Fruit fly (Drosophila melanogaster) whole organism, prepupa: Measurements from ENCODE around the gene Grip.

Source experiments
- CG16779 ChIP-seq: fragments of 200-800 bp; sonication (Bioruptor generic); optimal IDR thresholded peaks from 3 replicates; lab custom pipeline; 2017; ENCODE audit warnings: missing biosample characterization, mild to moderate bottlenecking, missing genetic modification characterization
- CG3032 ChIP-seq: fragments of 200-800 bp; optimal IDR thresholded peaks from 2 replicates; lab custom pipeline; 2019; ENCODE audit warnings: missing biosample characterization, mild to moderate bottlenecking, missing genetic modification characterization, moderate library complexity
- CG34406 ChIP-seq: fragments of 200-800 bp; sonication (Bioruptor generic); optimal IDR thresholded peaks from 3 replicates; lab custom pipeline; 2016; ENCODE audit warnings: missing biosample characterization, missing genetic modification characterization
- CG6163 ChIP-seq: fragments of 200-800 bp; sonication (Bioruptor generic); IDR thresholded peaks from 3 replicates; pipeline ENCODE4 v1.3.6; 2022; ENCODE audit warnings: missing biosample characterization, missing genetic modification characterization
- CG6854 ChIP-seq: fragments of 200-800 bp; sonication (Bioruptor generic); optimal IDR thresholded peaks from 2 replicates; lab custom pipeline; 2017; ENCODE audit warnings: missing biosample characterization, mild to moderate bottlenecking, missing genetic modification characterization
- CG8632 ChIP-seq: fragments of 200-800 bp; sonication (Bioruptor generic); optimal IDR thresholded peaks from 3 replicates; lab custom pipeline; 2016; ENCODE audit warnings: missing biosample characterization, missing genetic modification characterization
- Eip78C ChIP-seq: fragments of 200-800 bp; sonication (Bioruptor generic); peaks from one replicate; lab custom pipeline; 2016; ENCODE audit warnings: missing biosample characterization, missing genetic modification characterization
- Gug ChIP-seq: fragments of 200-800 bp; sonication (Bioruptor generic); IDR thresholded peaks from 2 replicates; pipeline ENCODE4 v1.3.6; 2022; ENCODE audit warnings: missing biosample characterization, missing genetic modification characterization
- Sox102F ChIP-seq: fragments of 200-800 bp; sonication (Bioruptor generic); optimal IDR thresholded peaks from 2 replicates; lab custom pipeline; 2016; ENCODE audit warnings: missing biosample characterization, mild to moderate bottlenecking, missing genetic modification characterization
- Sox15 ChIP-seq: fragments of 200-800 bp; sonication (Bioruptor generic); optimal IDR thresholded peaks from 3 replicates; lab custom pipeline; 2016; ENCODE audit warnings: missing biosample characterization, missing genetic modification characterization
- acj6 ChIP-seq: fragments of 200-800 bp; sonication (Bioruptor generic); optimal IDR thresholded peaks from 3 replicates; lab custom pipeline; 2016; ENCODE audit warnings: missing biosample characterization, missing genetic modification characterization
- eg ChIP-seq: fragments of 200-800 bp; sonication (Bioruptor generic); IDR thresholded peaks from 3 replicates; pipeline ENCODE4 v1.3.6; 2022; ENCODE audit warnings: missing biosample characterization, missing genetic modification characterization
- lz ChIP-seq: fragments of 200-800 bp; sonication (Bioruptor generic); optimal IDR thresholded peaks from 3 replicates; lab custom pipeline; 2016; ENCODE audit warnings: missing biosample characterization, missing genetic modification characterization
- net ChIP-seq: fragments of 200-800 bp; sonication (Bioruptor generic); optimal IDR thresholded peaks from 3 replicates; lab custom pipeline; 2016; ENCODE audit warnings: missing biosample characterization, missing genetic modification characterization

dm6 chrX:5983390-5983789 lies 17.3 kb downstream of the Grip start:
- TF ChIP-seq acj6 (GFP tag; lab: Kevin White, UChicago) (no peak), CG8632 (no peak), CG6854 (no peak), Sox102F (GFP tag; lab: Kevin White, UChicago) (no peak), CG34406 (GFP tag; lab: Kevin White, UChicago) (no peak), net (GFP tag; lab: Kevin White, UChicago) (no peak), CG16779 (tag; lab: Kevin White, UChicago) (no peak), CG6163 (GFP tag; lab: Robert Waterston, UW) (no peak), eg (GFP tag; lab: Robert Waterston, UW) (no peak), Gug (GFP tag; lab: Robert Waterston, UW) (no peak), Sox15 (GFP tag; lab: Kevin White, UChicago) (no peak), CG3032 (tag; lab: Kevin White, UChicago) (no peak), lz (GFP tag; lab: Kevin White, UChicago) (no peak), Eip78C (GFP tag; lab: Kevin White, UChicago) (no peak)
